Worm (Caenorhabditis elegans) whole organism, young adult: ENCODE data around the gene scly-1.

Source experiments
- aptf-2 ChIP-seq: fragments of 200-800 bp; sonication (Bioruptor generic); conservative IDR thresholded peaks from 2 replicates; pipeline ENCODE4 v1.3.6; 2022; ENCODE audit warnings: missing genetic modification reagents, missing genetic modification characterization, missing compliant biosample characterization
- lin-26 ChIP-seq: fragments of 200-800 bp; sonication (Bioruptor generic); IDR thresholded peaks from 2 replicates; pipeline ENCODE4 v1.3.6; 2022; ENCODE audit warnings: missing genetic modification reagents, missing genetic modification characterization, missing compliant biosample characterization
- nfya-1 ChIP-seq: sonication (generic microtip); optimal IDR thresholded peaks from 2 replicates; lab custom pipeline; 2017; ENCODE audit warnings: antibody characterized with exemption, missing compliant biosample characterization, missing genetic modification characterization, borderline replicate concordance; ENCODE audit not compliant: insufficient read depth
- pha-4 ChIP-seq: fragments of 150-350 bp; sonication (generic microtip); optimal IDR thresholded peaks from 2 replicates; lab custom pipeline; 2014; ENCODE audit warnings: missing biosample characterization, missing genetic modification reagents, missing genetic modification characterization

ce11 chrII:6248029-6248428, 32.9 kb downstream of the scly-1 start:
- TF ChIP-seq pha-4 (tag; lab: Kevin White, UChicago) = no peak
- TF ChIP-seq nfya-1 (tag; lab: Kevin White, UChicago) = no peak
- TF ChIP-seq aptf-2 (GFP tag; lab: Robert Waterston, UW) = no peak
- TF ChIP-seq lin-26 (GFP tag; lab: Robert Waterston, UW) = no peak
